Worm (Caenorhabditis elegans) whole organism, L2 larva: ENCODE data around the gene C17H11.4.

Experiments used
- Y55F3AM.14 ChIP-seq: fragments of 200-800 bp; sonication (Bioruptor generic); optimal IDR thresholded peaks from 2 replicates; lab custom pipeline; 2018; ENCODE audit warnings: mild to moderate bottlenecking, missing genetic modification characterization, missing compliant biosample characterization
- aly-2 ChIP-seq: fragments of 150-350 bp; optimal IDR thresholded peaks from 2 replicates; lab custom pipeline; 2014; ENCODE audit warnings: missing biosample characterization, missing genetic modification characterization
- ceh-82 ChIP-seq: fragments of 150-350 bp; optimal IDR thresholded peaks from 2 replicates; lab custom pipeline; 2014; ENCODE audit warnings: missing biosample characterization, missing genetic modification characterization
- lin-11 ChIP-seq: fragments of 150-350 bp; sonication (generic microtip); optimal IDR thresholded peaks from 2 replicates; lab custom pipeline; 2014; ENCODE audit warnings: missing biosample characterization, missing genetic modification characterization, inconsistent platforms, mixed read lengths
- lin-39 ChIP-seq: fragments of 150-350 bp; optimal IDR thresholded peaks from 2 replicates; lab custom pipeline; 2014; ENCODE audit warnings: missing biosample characterization, missing genetic modification reagents, missing genetic modification characterization
- nhr-77 ChIP-seq: fragments of 150-350 bp; optimal IDR thresholded peaks from 2 replicates; lab custom pipeline; 2014; ENCODE audit warnings: missing biosample characterization, missing genetic modification characterization
- ztf-11 ChIP-seq: sonication (generic microtip); optimal IDR thresholded peaks from 2 replicates; lab custom pipeline; 2017; ENCODE audit warnings: missing biosample characterization, missing genetic modification characterization

ce11 chrX:8147398-8147797 lies 34.0 kb downstream of the C17H11.4 start, which contains the start of gene C02B8.1:
- no peak for TF ChIP-seq ztf-11 (tag; lab: Kevin White, UChicago)
- no peak for TF ChIP-seq lin-39 (tag; lab: Kevin White, UChicago)
- TF ChIP-seq ceh-82 (tag; lab: Kevin White, UChicago), result no peak
- no peak for TF ChIP-seq nhr-77 (tag; lab: Kevin White, UChicago)
- TF ChIP-seq Y55F3AM.14, result no peak
- TF ChIP-seq aly-2 (tag; lab: Kevin White, UChicago), result no peak
- TF ChIP-seq lin-11 (tag; lab: Kevin White, UChicago), result no peak
